Worm (Caenorhabditis elegans): ENCODE data around the gene T23G4.2.
"Not testable (repeated sequence)": the region's sequence is repeated elsewhere in the genome, so short reads cannot be mapped to it uniquely, and the experiment has no call there.

ce11 chrIV:13662570-13662969 lies 26.8 kb downstream of the T23G4.2 start, which contains the start of gene Y45F10C.2:
- not testable (repeated sequence) for TF ChIP-seq ceh-82, ztf-11 (tag; optimal IDR thresholded peaks at IDR 0.05)
